Worm (Caenorhabditis elegans): ENCODE measurements around the gene T04G9.6.

T04G9.6 gene

DNA sequence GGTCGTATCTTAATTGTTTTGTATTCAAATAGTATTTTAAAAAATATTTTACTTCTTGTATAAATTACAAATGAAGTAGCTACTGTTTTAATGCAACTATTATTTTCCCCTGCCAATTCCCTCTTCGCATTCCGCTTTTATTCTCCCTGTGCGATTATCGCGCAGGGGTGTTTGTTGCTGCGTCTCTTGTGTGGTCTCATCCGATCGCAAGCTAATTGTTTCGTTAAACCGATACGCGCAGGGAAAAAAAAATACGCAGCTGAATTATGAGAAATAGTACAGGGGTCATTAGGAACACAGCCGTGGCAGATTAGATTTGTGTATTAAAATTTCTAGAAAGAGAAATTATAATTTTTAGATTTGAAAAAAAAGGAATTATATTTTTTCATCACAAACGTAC, 21.8 kb upstream of the T04G9.6 start (continued):
- TF ChIP-seq T26A5.8 (tag; optimal IDR thresholded peaks at IDR 0.05) (no peak), ztf-28 (GFP tag; IDR thresholded peaks at IDR 0.05) (0 out of 2 replicates have a peak, but pooled peaks have one; percentile 52), die-1 (tag; optimal IDR thresholded peaks at IDR 0.05) (peak; percentile 59), ets-4 (GFP tag; optimal IDR thresholded peaks at IDR 0.05) (peak; percentile 78), zfh-2 (GFP tag; conservative IDR thresholded peaks at IDR 0.05) (no peak), attf-6 (GFP tag; IDR thresholded peaks at IDR 0.05) (no peak), unc-62 (GFP tag; optimal IDR thresholded peaks at IDR 0.05) (peak; percentile 76), ztf-6 (GFP tag; IDR thresholded peaks at IDR 0.05) (peak; percentile 94), Y53F4B.3 (GFP tag; IDR thresholded peaks at IDR 0.05) (no peak), cebp-2 (GFP tag; IDR thresholded peaks at IDR 0.05) (peak; percentile 99), madf-8 (GFP tag; conservative IDR thresholded peaks at IDR 0.05) (no peak), snpc-1.3 (tag; optimal IDR thresholded peaks at IDR 0.05; ENCODE audit: insufficient read depth) (peak; percentile 77), attf-3 (GFP tag; conservative IDR thresholded peaks at IDR 0.05) (peak; percentile 65), C06A6.2 (GFP tag; conservative IDR thresholded peaks at IDR 0.05) (peak; percentile 95), T07F8.4 (tag; optimal IDR thresholded peaks at IDR 0.05) (peak; percentile 90), sptf-2 (GFP tag; optimal IDR thresholded peaks at IDR 0.05) (peak; percentile 44), rec-8 (tag; optimal IDR thresholded peaks at IDR 0.05) (peak in 1 of 2 experiments; percentile 67), dox-1 (GFP tag; IDR thresholded peaks at IDR 0.05) (peak; percentile 99), ZK185.1 (tag; optimal IDR thresholded peaks at IDR 0.05; ENCODE audit: poor library complexity, severe bottlenecking) (peak; percentile 98), cebp-1 (GFP tag; IDR thresholded peaks at IDR 0.05) (peak; percentile 86), cebp-1 (tag; optimal IDR thresholded peaks at IDR 0.05) (peak; percentile 97), nhr-120 (GFP tag; IDR thresholded peaks at IDR 0.05) (0 out of 2 replicates have a peak, but pooled peaks have one; percentile 36), chd-7 (tag; optimal IDR thresholded peaks at IDR 0.05) (peak; percentile 93), tbx-9 (tag; optimal IDR thresholded peaks at IDR 0.05; ENCODE audit: borderline replicate concordance) (no peak), Y95B8A.8 (GFP tag; IDR thresholded peaks at IDR 0.05) (peak; percentile 74; the same call in 1 of the 2 replicates), pbrm-1 (GFP tag; IDR thresholded peaks at IDR 0.05) (peak; percentile 97), mxl-1 (tag; optimal IDR thresholded peaks at IDR 0.05) (no peak), snpc-1.1 (tag; optimal IDR thresholded peaks at IDR 0.05; ENCODE audit: insufficient read depth) (no peak), hsf-1 (GFP tag; IDR thresholded peaks at IDR 0.05) (peak; percentile 51; the same call in 1 of the 2 replicates), B0261.1 (tag; optimal IDR thresholded peaks at IDR 0.05) (peak; percentile 57)

DNA sequence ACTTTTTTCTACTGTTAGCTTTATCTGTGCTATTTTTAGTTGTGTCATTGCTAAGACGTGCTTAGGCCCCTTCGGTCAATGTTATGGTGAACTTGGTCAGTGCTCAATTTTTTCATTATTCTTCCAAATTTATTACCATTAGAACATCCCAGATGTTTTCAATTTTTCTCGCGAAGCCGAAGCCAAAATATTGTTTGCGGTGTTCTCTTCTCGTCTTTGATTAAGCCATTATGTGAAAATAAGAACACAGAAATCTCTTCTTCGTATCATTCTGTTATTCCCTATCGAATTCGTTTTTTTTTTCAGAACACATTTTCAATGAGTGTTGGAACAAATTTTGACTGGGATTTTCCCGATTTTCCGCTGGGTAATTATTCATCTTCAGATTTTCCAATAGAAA, 17.7 kb upstream of the T04G9.6 start, which contains the start of gene gtr-1:
gtr-1 (plus strand) TSS at position 301 of the 400 bp plus-strand sequence.
- TF ChIP-seq F49E8.2 (tag; optimal IDR thresholded peaks at IDR 0.05; ENCODE audit: insufficient read depth) (no peak), lin-40 (tag; optimal IDR thresholded peaks at IDR 0.05) (no peak), egl-18 (GFP tag; IDR thresholded peaks at IDR 0.05) (no peak), hlh-26 (GFP tag; conservative IDR thresholded peaks at IDR 0.05) (no peak), D2030.7 (GFP tag; IDR thresholded peaks at IDR 0.05) (no peak), ceh-40 (GFP tag; IDR thresholded peaks at IDR 0.05) (no peak), lsl-1 (GFP tag; optimal IDR thresholded peaks at IDR 0.05) (no peak), ccch-3 (GFP tag; optimal IDR thresholded peaks at IDR 0.05) (no peak), unc-130 (GFP tag; optimal IDR thresholded peaks at IDR 0.05) (no peak), let-526 (GFP tag; IDR thresholded peaks at IDR 0.05) (no peak)

Data from whole organism, young adult.